Worm (Caenorhabditis elegans): ENCODE results near the gene lron-14.

ce11 chrIV:9530768-9531167, 35.6 kb downstream of the lron-14 start:
- TF ChIP-seq hmbx-1 (tag; optimal IDR thresholded peaks at IDR 0.05) (no peak), hnd-1 (tag; optimal IDR thresholded peaks at IDR 0.05) (no peak), ama-1 (optimal IDR thresholded peaks at IDR 0.05) (no peak), ets-7 (tag; optimal IDR thresholded peaks at IDR 0.05) (no peak), flt-1 (GFP tag; IDR thresholded peaks at IDR 0.05) (no peak)

All from whole organism, early embryonic.